Worm (Caenorhabditis elegans): Measurements from ENCODE around the gene daf-18.

ce11 chrIV:379605-380004, 45.4 kb downstream of the daf-18 start:
- TF ChIP-seq C34F6.9 (tag; optimal IDR thresholded peaks at IDR 0.05) = no peak
- no peak for TF ChIP-seq snpc-4 (tag; optimal IDR thresholded peaks at IDR 0.05)

Measured in whole organism, L2 larva.